Worm (Caenorhabditis elegans) whole organism, L4 larva: ENCODE results near the gene sel-7.

Experiments
- lin-15B ChIP-seq: fragments of 150-350 bp; sonication (generic microtip); optimal IDR thresholded peaks from 3 replicates; lab custom pipeline; 2014; ENCODE audit warnings: missing biosample characterization, missing genetic modification characterization
- mep-1 ChIP-seq: fragments of 150-350 bp; sonication (generic microtip); optimal IDR thresholded peaks from 3 replicates; lab custom pipeline; 2014; ENCODE audit warnings: missing biosample characterization, missing genetic modification characterization

DNA sequence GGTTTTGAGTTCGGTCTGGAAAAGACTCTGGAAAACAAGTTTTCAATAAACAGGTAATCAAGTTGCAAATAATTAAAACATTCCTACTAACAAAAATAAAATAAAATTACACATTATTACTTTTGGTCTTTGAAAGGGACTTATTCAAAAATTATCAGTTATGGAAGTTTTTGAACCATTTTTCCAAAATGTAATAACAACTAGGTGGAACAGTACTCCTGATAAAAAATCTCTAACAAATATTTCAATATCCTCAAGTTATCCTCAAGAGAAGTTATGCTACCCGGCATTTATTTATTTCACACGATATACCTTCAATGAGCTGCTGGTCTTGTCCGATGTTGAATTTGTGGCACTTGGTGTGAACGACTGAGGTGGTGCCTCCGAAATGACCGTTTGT, 558 bp downstream of the sel-7 start:
- no peak for TF ChIP-seq lin-15B (tag; lab: Kevin White, UChicago)
- no peak for TF ChIP-seq mep-1 (tag; lab: Kevin White, UChicago)
